Fruit fly (Drosophila melanogaster): ENCODE measurements around the gene CG6576.

The CG6576 gene

dm6 chr3L:8721145-8721544 is 34.6 kb upstream of the CG6576 start, which contains the start of the genes CG32022 and CG6511 (continued):
- TF ChIP-seq CG11085 (GFP tag; IDR thresholded peaks at IDR 0.05) (peak; percentile 93), Max (GFP tag; optimal IDR thresholded peaks at IDR 0.05) (peak; percentile 94), CG32767 (GFP tag; IDR thresholded peaks at IDR 0.05) (peak; percentile 89), Stat92E (GFP tag; optimal IDR thresholded peaks at IDR 0.05) (peak in 1 of 3 experiments; percentile 88), bcd (GFP tag; optimal IDR thresholded peaks at IDR 0.05) (peak; percentile 98), ro (GFP tag; IDR thresholded peaks at IDR 0.05) (peak; percentile 91), CG11695 (GFP tag; IDR thresholded peaks at IDR 0.05) (peak; percentile 92), Opbp (GFP tag; IDR thresholded peaks at IDR 0.05; ENCODE audit: partially characterized antibody) (no peak), dmrt11E (tag; optimal IDR thresholded peaks at IDR 0.05) (peak; percentile 96), CG17361 (GFP tag; IDR thresholded peaks at IDR 0.05) (peak; percentile 99), CG16863 (GFP tag; optimal IDR thresholded peaks at IDR 0.05) (peak; percentile 97), mld (GFP tag; IDR thresholded peaks at IDR 0.05; ENCODE audit: partially characterized antibody) (no peak), Mrtf (GFP tag; IDR thresholded peaks at IDR 0.05) (peak; percentile 95), dpn (GFP tag; optimal IDR thresholded peaks at IDR 0.05) (peak; percentile 97 to 98), CG30403 (GFP tag; optimal IDR thresholded peaks at IDR 0.05) (peak; percentile 99), seq (GFP tag; IDR thresholded peaks at IDR 0.05) (peak; percentile 96), eve (GFP tag; optimal IDR thresholded peaks at IDR 0.05) (peak in 1 of 2 experiments; percentile 44), wek (GFP tag; optimal IDR thresholded peaks at IDR 0.05) (peak; percentile 78), Sry-β (GFP tag; optimal IDR thresholded peaks at IDR 0.05) (peak; percentile 68), sd (tag; optimal IDR thresholded peaks at IDR 0.05) (peak; percentile 97), CG6683 (GFP tag; optimal IDR thresholded peaks at IDR 0.05) (peak; percentile 86), CG12769 (tag; optimal IDR thresholded peaks at IDR 0.05) (peak; percentile 96), CG4730 (GFP tag; IDR thresholded peaks at IDR 0.05) (peak; percentile 91), danr (GFP tag; IDR thresholded peaks at IDR 0.05) (peak; percentile 92), pan (optimal IDR thresholded peaks at IDR 0.05) (no peak), pan (GFP tag; optimal IDR thresholded peaks at IDR 0.05 in 1 of 2, IDR thresholded peaks at IDR 0.05 in 1 of 2) (peak in 1 of 2 experiments; percentile 94), CG43689 (GFP tag; IDR thresholded peaks at IDR 0.05) (peak; percentile 84), tap (tag; optimal IDR thresholded peaks at IDR 0.05) (peak; percentile 94), ind (GFP tag; optimal IDR thresholded peaks at IDR 0.05) (peak; percentile 98), Sox102F (GFP tag; optimal IDR thresholded peaks at IDR 0.05) (peak; percentile 95), pzg (GFP tag; optimal IDR thresholded peaks at IDR 0.05) (peak; percentile 63), Oaz (GFP tag; IDR thresholded peaks at IDR 0.05) (peak; percentile 92), CG13123 (GFP tag; optimal IDR thresholded peaks at IDR 0.05) (peak; percentile 94), CG7987 (GFP tag; optimal IDR thresholded peaks at IDR 0.05) (peak; percentile 88), CG6654 (GFP tag; optimal IDR thresholded peaks at IDR 0.05) (peak; percentile 89), CG6765 (GFP tag; optimal IDR thresholded peaks at IDR 0.05) (peak; percentile 93), Deaf1 (tag; optimal IDR thresholded peaks at IDR 0.05) (no peak), CG11723 (GFP tag; optimal IDR thresholded peaks at IDR 0.05) (peak; percentile 95), Chrac-16 (GFP tag; optimal IDR thresholded peaks at IDR 0.05) (peak; percentile 98), gem (tag; optimal IDR thresholded peaks at IDR 0.05) (peak; percentile 98), scrt (GFP tag; optimal IDR thresholded peaks at IDR 0.05) (peak; percentile 88), CG9876 (GFP tag; optimal IDR thresholded peaks at IDR 0.05) (peak; percentile 96), nerfin-2 (GFP tag; IDR thresholded peaks at IDR 0.05; ENCODE audit: partially characterized antibody) (no peak), CG8944 (GFP tag; optimal IDR thresholded peaks at IDR 0.05) (peak; percentile 97), rib (GFP tag; IDR thresholded peaks at IDR 0.05) (peak; percentile 92), CG10209 (GFP tag; optimal IDR thresholded peaks at IDR 0.05) (peak; percentile 97), dysf (GFP tag; IDR thresholded peaks at IDR 0.05) (peak; percentile 98), CG8089 (GFP tag; optimal IDR thresholded peaks at IDR 0.05) (peak; percentile 95), Fer1 (GFP tag; optimal IDR thresholded peaks at IDR 0.05) (peak; percentile 97), CG15514 (GFP tag; optimal IDR thresholded peaks at IDR 0.05) (peak; percentile 91)
